Worm (Caenorhabditis elegans): Measurements from ENCODE around the gene sdhb-1.

Gene sdhb-1

ce11 chrII:9319058-9319915, 33.2 kb downstream of the sdhb-1 start, which contains the start of the genes csa-1 and wdfy-2 (continued):
- TF ChIP-seq lsy-2 (tag; optimal IDR thresholded peaks at IDR 0.05) (peak in 1 of 2 experiments; percentile 7), skn-1 (tag; optimal IDR thresholded peaks at IDR 0.05) (no peak)

- TF ChIP-seq C04F5.9 (tag; optimal IDR thresholded peaks at IDR 0.05) (no peak), ama-1 (optimal IDR thresholded peaks at IDR 0.05) (no peak), lin-35 (GFP tag; optimal IDR thresholded peaks at IDR 0.05) (no peak), isw-1 (GFP tag; IDR thresholded peaks at IDR 0.05) (no peak), hlh-17 (GFP tag; optimal IDR thresholded peaks at IDR 0.05; ENCODE audit: borderline replicate concordance) (no peak), ztf-11 (tag; optimal IDR thresholded peaks at IDR 0.05) (no peak), nhr-20 (tag; optimal IDR thresholded peaks at IDR 0.05) (no peak), pag-3 (tag; optimal IDR thresholded peaks at IDR 0.05; ENCODE audit: borderline replicate concordance, insufficient read depth) (no peak), tlp-1 (tag; optimal IDR thresholded peaks at IDR 0.05) (no peak)
Observed at ce11 chrII:9316801-9317200, 35.7 kb downstream of the sdhb-1 start.

DNA sequence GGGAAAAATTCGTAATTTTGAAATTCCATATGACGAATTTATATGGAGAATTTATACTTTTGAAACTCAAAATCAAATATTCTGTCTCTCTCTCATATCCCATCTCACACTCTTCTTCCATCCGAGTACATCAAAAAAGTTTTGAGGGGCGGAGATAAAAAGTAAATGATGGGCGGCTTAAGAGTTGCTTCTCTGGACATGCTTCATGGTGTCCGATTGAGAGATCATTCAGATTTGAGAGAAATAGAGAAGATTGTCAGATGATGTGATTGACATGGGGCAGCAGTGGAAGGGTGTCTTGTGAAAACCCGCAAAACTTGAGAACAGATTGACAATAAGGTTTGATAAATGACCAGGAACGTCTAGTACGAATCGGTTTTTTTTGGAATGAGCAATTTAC, 36.8 kb downstream of the sdhb-1 start:
- TF ChIP-seq C34B4.2 (tag; optimal IDR thresholded peaks at IDR 0.05) (no peak), vab-15 (tag; optimal IDR thresholded peaks at IDR 0.05) (no peak), sup-37 (GFP tag; optimal IDR thresholded peaks at IDR 0.05) (no peak), lin-14 (GFP tag; optimal IDR thresholded peaks at IDR 0.05) (peak; percentile 77), mep-1 (tag; optimal IDR thresholded peaks at IDR 0.05) (no peak), ets-5 (GFP tag; IDR thresholded peaks at IDR 0.05) (no peak), pqm-1 (tag; optimal IDR thresholded peaks at IDR 0.05) (no peak), ceh-63 (GFP tag; optimal IDR thresholded peaks at IDR 0.05) (no peak), ztf-4 (tag; optimal IDR thresholded peaks at IDR 0.05) (no peak), alr-1 (tag; optimal IDR thresholded peaks at IDR 0.05; ENCODE audit: borderline replicate concordance) (no peak), efl-1 (optimal IDR thresholded peaks at IDR 0.05) (no peak), efl-1 (GFP tag; optimal IDR thresholded peaks at IDR 0.05 in 1 of 2) (peak in 1 of 2 experiments; percentile 92), lin-39 (tag; optimal IDR thresholded peaks at IDR 0.05) (no peak), lsy-2 (tag; optimal IDR thresholded peaks at IDR 0.05) (peak in 1 of 2 experiments; percentile 26), nhr-71 (tag; optimal IDR thresholded peaks at IDR 0.05) (peak; percentile 28), lin-35 (GFP tag; optimal IDR thresholded peaks at IDR 0.05) (no peak), skn-1 (tag; optimal IDR thresholded peaks at IDR 0.05) (no peak), pag-3 (tag; optimal IDR thresholded peaks at IDR 0.05; ENCODE audit: borderline replicate concordance, insufficient read depth) (no peak), rnt-1 (tag; optimal IDR thresholded peaks at IDR 0.05) (peak; percentile 49)

- TF ChIP-seq nhr-90 (tag; optimal IDR thresholded peaks at IDR 0.05; ENCODE audit: poor library complexity) (no peak), nhr-28 (tag; optimal IDR thresholded peaks at IDR 0.05) (no peak), nhr-71 (tag; optimal IDR thresholded peaks at IDR 0.05) (peak; percentile 30), F16B12.6 (tag; optimal IDR thresholded peaks at IDR 0.05) (no peak), fkh-8 (tag; optimal IDR thresholded peaks at IDR 0.05) (no peak), lin-14 (GFP tag; optimal IDR thresholded peaks at IDR 0.05) (peak; percentile 5), C16A3.4 (tag; optimal IDR thresholded peaks at IDR 0.05) (no peak), efl-1 (optimal IDR thresholded peaks at IDR 0.05) (no peak), efl-1 (GFP tag; optimal IDR thresholded peaks at IDR 0.05 in 1 of 2) (peak in 1 of 2 experiments; percentile 84), pqm-1 (tag; optimal IDR thresholded peaks at IDR 0.05) (no peak)
Observed at ce11 chrII:9314733-9315132, 37.8 kb downstream of the sdhb-1 start.

DNA sequence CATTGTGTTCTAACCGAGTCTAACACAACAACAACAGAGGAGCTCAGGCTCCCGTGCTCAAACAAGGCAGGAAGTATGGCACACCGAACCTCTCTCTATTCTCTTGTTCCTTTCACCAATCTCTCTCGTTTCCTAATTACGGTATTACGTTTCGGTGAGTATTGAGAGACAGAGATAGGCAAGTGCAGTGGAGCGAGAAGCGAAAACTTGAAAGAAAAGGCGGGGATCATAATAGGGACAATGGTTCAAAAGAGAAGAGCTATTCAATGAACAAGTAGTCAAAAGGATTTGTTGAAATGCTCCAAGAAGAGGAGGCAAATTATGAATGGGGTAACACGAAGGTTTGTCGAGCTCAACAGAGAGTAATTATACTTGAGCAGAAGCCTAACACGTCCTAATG, 39.2 kb downstream of the sdhb-1 start:
- TF ChIP-seq swsn-7 (tag; optimal IDR thresholded peaks at IDR 0.05) (no peak), lin-14 (GFP tag; optimal IDR thresholded peaks at IDR 0.05) (peak; percentile 21)
